Worm (Caenorhabditis elegans) whole organism, late embryonic: ENCODE results near the gene mett-10.

ENCODE experiments used
- ama-1 ChIP-seq: fragments of 150-350 bp; optimal IDR thresholded peaks from 2 replicates; lab custom pipeline; 2014
- ceh-19 ChIP-seq: fragments of 200-800 bp; sonication (Bioruptor generic); optimal IDR thresholded peaks from 2 replicates; lab custom pipeline; 2018; ENCODE audit warnings: mild to moderate bottlenecking, missing genetic modification characterization, missing compliant biosample characterization
- ceh-9 ChIP-seq: sonication (generic microtip); optimal IDR thresholded peaks from 2 replicates; lab custom pipeline; 2016; ENCODE audit warnings: mild to moderate bottlenecking, missing genetic modification characterization, inconsistent platforms, missing compliant biosample characterization
- hlh-6 ChIP-seq: sonication (generic microtip); optimal IDR thresholded peaks from 2 replicates; lab custom pipeline; 2016; ENCODE audit warnings: missing genotype, missing genetic modification characterization, missing compliant biosample characterization
- nhr-11 ChIP-seq: fragments of 150-350 bp; optimal IDR thresholded peaks from 2 replicates; lab custom pipeline; 2014; ENCODE audit warnings: missing biosample characterization, missing genetic modification characterization
- ztf-16 ChIP-seq: sonication (generic microtip); optimal IDR thresholded peaks from 2 replicates; lab custom pipeline; 2017; ENCODE audit warnings: missing genetic modification characterization, missing compliant biosample characterization

ce11 chrIII:10150710-10151109 lies 35.9 kb downstream of the mett-10 start:
- TF ChIP-seq ztf-16 (tag; lab: Kevin White, UChicago) (no peak), ama-1 (lab: Kevin White, UChicago) (no peak), nhr-11 (tag; lab: Kevin White, UChicago) (no peak), hlh-6 (tag; lab: Kevin White, UChicago) (no peak), ceh-19 (GFP tag; lab: Kevin White, UChicago) (no peak), ceh-9 (no peak)
